Worm (Caenorhabditis elegans) whole organism, L3 larva: ENCODE measurements around the gene ceh-60.

ENCODE experiments used
- ama-1 ChIP-seq: fragments of 150-350 bp; optimal IDR thresholded peaks from 2 replicates; lab custom pipeline; 2018
- ceh-16 ChIP-seq: sonication (generic microtip); optimal IDR thresholded peaks from 2 replicates; lab custom pipeline; 2017; ENCODE audit warnings: missing biosample characterization, missing genetic modification characterization
- ceh-82 ChIP-seq: fragments of 150-350 bp; optimal IDR thresholded peaks from 2 replicates; lab custom pipeline; 2014; ENCODE audit warnings: missing biosample characterization, missing genetic modification characterization
- eor-1 ChIP-seq, 2 experiments: fragments of 150-350 bp; optimal IDR thresholded peaks; 2 replicates each; lab custom pipeline; 2014 to 2018; ENCODE audit warnings: missing biosample characterization in 2 of 2, missing genetic modification characterization in 2 of 2
- fos-1 ChIP-seq: fragments of 150-350 bp; optimal IDR thresholded peaks from 2 replicates; lab custom pipeline; 2014; ENCODE audit warnings: missing biosample characterization, missing genetic modification characterization
- jun-1 ChIP-seq: fragments of 150-350 bp; optimal IDR thresholded peaks from 2 replicates; lab custom pipeline; 2014; ENCODE audit warnings: missing biosample characterization, missing genetic modification reagents, missing genetic modification characterization
- lin-15B ChIP-seq: fragments of 150-350 bp; optimal IDR thresholded peaks from 2 replicates; lab custom pipeline; 2014; ENCODE audit warnings: missing biosample characterization, missing genetic modification characterization
- lsy-12 ChIP-seq: sonication (generic microtip); optimal IDR thresholded peaks from 2 replicates; lab custom pipeline; 2016; ENCODE audit warnings: mild to moderate bottlenecking, missing genetic modification characterization, missing compliant biosample characterization
- nhr-12 ChIP-seq: fragments of 150-350 bp; optimal IDR thresholded peaks from 2 replicates; lab custom pipeline; 2014; ENCODE audit warnings: missing biosample characterization, missing genetic modification characterization
- nhr-23 ChIP-seq: fragments of 150-350 bp; optimal IDR thresholded peaks from 2 replicates; lab custom pipeline; 2014; ENCODE audit warnings: missing biosample characterization, missing genetic modification reagents, missing genetic modification characterization
- nhr-237 ChIP-seq: fragments of 150-350 bp; optimal IDR thresholded peaks from 2 replicates; lab custom pipeline; 2014; ENCODE audit warnings: missing biosample characterization, missing genetic modification characterization
- nhr-25 ChIP-seq: sonication (generic microtip); optimal IDR thresholded peaks from 2 replicates; lab custom pipeline; 2017; ENCODE audit warnings: missing biosample characterization, missing genetic modification characterization
- tbx-2 ChIP-seq: sonication (generic microtip); optimal IDR thresholded peaks from 2 replicates; lab custom pipeline; 2016; ENCODE audit warnings: mild to moderate bottlenecking, missing genetic modification characterization, missing compliant biosample characterization
- unc-62 ChIP-seq: fragments of 150-350 bp; sonication (generic microtip); optimal IDR thresholded peaks from 4 replicates; lab custom pipeline; 2014; ENCODE audit warnings: missing biosample characterization, missing genetic modification reagents, missing genetic modification characterization

DNA sequence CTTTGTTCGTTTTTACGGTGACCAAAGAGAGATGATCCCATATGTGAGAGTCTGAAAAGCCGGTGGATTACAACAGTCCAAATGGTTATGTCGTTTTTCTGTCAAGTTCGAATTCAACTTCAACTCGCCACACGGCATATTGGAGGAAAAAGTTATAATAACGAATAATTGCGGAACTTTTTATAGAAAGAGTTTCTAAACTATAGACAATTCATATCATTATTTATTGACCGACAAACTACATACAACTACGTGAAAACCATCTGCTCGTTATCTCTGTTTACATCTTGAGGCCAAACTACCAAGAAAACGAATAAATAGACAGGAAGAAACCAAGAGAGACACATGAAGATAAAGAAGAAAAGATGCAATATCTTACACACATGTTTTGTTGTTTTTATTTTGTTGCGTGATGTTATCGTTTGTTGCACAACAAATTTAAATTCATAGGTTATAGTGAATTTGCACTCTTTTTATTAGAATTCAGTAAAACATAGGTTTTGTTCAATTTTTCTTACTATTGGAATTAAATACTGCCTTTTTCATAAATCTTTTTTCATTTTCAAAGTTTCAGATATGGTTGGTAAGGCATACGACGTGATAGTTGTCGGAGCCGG, 56.1 kb downstream of the ceh-60 start, which contains the start of the genes C15B12.4 and C15B12.8:
- TF ChIP-seq nhr-12 (no peak), lsy-12 (tag; lab: Kevin White, UChicago) (no peak), eor-1 (tag; optimal IDR thresholded peaks at IDR 0.05; lab: Kevin White, UChicago) (no peak), jun-1 (tag; lab: Kevin White, UChicago) (no peak), ceh-82 (no peak), ceh-16 (tag; lab: Kevin White, UChicago) (no peak), fos-1 (no peak), tbx-2 (no peak), unc-62 (GFP tag; lab: Kevin White, UChicago) (no peak), nhr-237 (tag; lab: Kevin White, UChicago) (no peak), lin-15B (tag; lab: Kevin White, UChicago) (no peak), nhr-25 (tag; lab: Kevin White, UChicago) (no peak), nhr-23 (no peak), ama-1 (no peak)
